Fruit fly (Drosophila melanogaster) whole organism, embryonic: Measurements from ENCODE around the gene AP-1mu.

ENCODE experiments used
- Ada2b ChIP-seq: fragments of 200-800 bp; sonication (Bioruptor generic); IDR thresholded peaks from 2 replicates; pipeline ENCODE4 v1.3.6; 2022; ENCODE audit warnings: missing biosample characterization, missing genetic modification characterization
- B-H1 ChIP-seq: fragments of 200-800 bp; sonication (Bioruptor generic); IDR thresholded peaks from 3 replicates; pipeline ENCODE4 v1.3.6; 2022; ENCODE audit warnings: missing biosample characterization, missing genetic modification characterization
- CG10267 ChIP-seq: fragments of 200-800 bp; sonication (Bioruptor generic); optimal IDR thresholded peaks from 2 replicates; lab custom pipeline; 2018; ENCODE audit warnings: missing biosample characterization, mild to moderate bottlenecking, missing genetic modification characterization, moderate library complexity
- CG10654 ChIP-seq: fragments of 200-800 bp; sonication (Bioruptor generic); optimal IDR thresholded peaks from 2 replicates; lab custom pipeline; 2016; ENCODE audit warnings: missing biosample characterization, missing genetic modification characterization
- CG10979 ChIP-seq: fragments of 200-800 bp; sonication (Bioruptor generic); optimal IDR thresholded peaks from 2 replicates; lab custom pipeline; 2018; ENCODE audit warnings: missing biosample characterization, mild to moderate bottlenecking, missing genetic modification characterization, moderate library complexity
- CG12942 ChIP-seq: fragments of 200-800 bp; sonication (Bioruptor generic); optimal IDR thresholded peaks from 3 replicates; lab custom pipeline; 2016; ENCODE audit warnings: missing biosample characterization, missing genetic modification characterization
- CG13296 ChIP-seq: fragments of 200-800 bp; sonication (Bioruptor generic); optimal IDR thresholded peaks from 3 replicates; lab custom pipeline; 2018; ENCODE audit warnings: missing biosample characterization, mild to moderate bottlenecking, missing genetic modification characterization
- CG14014 ChIP-seq: fragments of 200-800 bp; sonication (Bioruptor generic); IDR thresholded peaks from 2 replicates; pipeline ENCODE4 v1.3.6; 2022; ENCODE audit warnings: missing biosample characterization, missing genetic modification characterization
- CG15011 ChIP-seq: fragments of 200-800 bp; sonication (Bioruptor generic); optimal IDR thresholded peaks from 3 replicates; lab custom pipeline; 2018; ENCODE audit warnings: missing biosample characterization, mild to moderate bottlenecking, missing genetic modification characterization
- CG31365 ChIP-seq: fragments of 200-800 bp; sonication (Bioruptor generic); optimal IDR thresholded peaks from 2 replicates; lab custom pipeline; 2018; ENCODE audit warnings: missing biosample characterization, mild to moderate bottlenecking, missing genetic modification characterization
- CG32767 ChIP-seq: fragments of 200-800 bp; sonication (Bioruptor generic); IDR thresholded peaks from 2 replicates; pipeline ENCODE4 v1.3.6; 2022; ENCODE audit warnings: missing biosample characterization, missing genetic modification characterization
- CG4730 ChIP-seq: fragments of 200-800 bp; sonication (Bioruptor generic); IDR thresholded peaks from 2 replicates; pipeline ENCODE4 v1.3.6; 2022; ENCODE audit warnings: missing biosample characterization, missing genetic modification characterization
- CG5953 ChIP-seq: fragments of 200-800 bp; sonication (Bioruptor generic); IDR thresholded peaks from 2 replicates; pipeline ENCODE4 v1.3.6; 2022; ENCODE audit warnings: missing biosample characterization, missing genetic modification characterization
- CG7839 ChIP-seq: fragments of 200-800 bp; sonication (Bioruptor generic); optimal IDR thresholded peaks from 3 replicates; lab custom pipeline; 2018; ENCODE audit warnings: missing biosample characterization, mild to moderate bottlenecking, missing genetic modification characterization, moderate library complexity
- CG8281 ChIP-seq: fragments of 200-800 bp; sonication (Bioruptor generic); optimal IDR thresholded peaks from 2 replicates; lab custom pipeline; 2018; ENCODE audit warnings: missing biosample characterization, mild to moderate bottlenecking, missing genetic modification characterization, moderate library complexity
- CG8388 ChIP-seq: fragments of 200-800 bp; sonication (Bioruptor generic); optimal IDR thresholded peaks from 2 replicates; lab custom pipeline; 2019; ENCODE audit warnings: missing biosample characterization, mild to moderate bottlenecking, missing genetic modification characterization, moderate library complexity
- CG8478 ChIP-seq: fragments of >200 bp; optimal IDR thresholded peaks from 2 replicates; lab custom pipeline; 2018
- CG9437 ChIP-seq: fragments of 200-800 bp; sonication (Bioruptor generic); optimal IDR thresholded peaks from 2 replicates; lab custom pipeline; 2018; ENCODE audit warnings: missing biosample characterization, mild to moderate bottlenecking, missing genetic modification characterization
- CG9727 ChIP-seq: fragments of 200-800 bp; sonication (Bioruptor generic); optimal IDR thresholded peaks from 3 replicates; lab custom pipeline; 2017; ENCODE audit warnings: missing biosample characterization, mild to moderate bottlenecking, missing genetic modification characterization
- Camta ChIP-seq: fragments of 200-800 bp; sonication (Bioruptor generic); optimal IDR thresholded peaks from 2 replicates; lab custom pipeline; 2016; ENCODE audit warnings: missing biosample characterization, missing genetic modification characterization
- Chrac-16 ChIP-seq: fragments of 200-800 bp; sonication (Bioruptor generic); optimal IDR thresholded peaks from 3 replicates; lab custom pipeline; 2016; ENCODE audit warnings: missing biosample characterization, missing genetic modification characterization
- Dbx ChIP-seq: fragments of 200-800 bp; sonication (Bioruptor generic); IDR thresholded peaks from 3 replicates; pipeline ENCODE4 v1.3.6; 2022; ENCODE audit warnings: missing biosample characterization, missing genetic modification characterization
- Dip2 ChIP-seq: fragments of 200-800 bp; sonication (Bioruptor generic); IDR thresholded peaks from 2 replicates; pipeline ENCODE4 v1.3.6; 2022; ENCODE audit warnings: missing biosample characterization, missing genetic modification characterization
- E2f2 ChIP-seq: fragments of 200-800 bp; sonication (Bioruptor generic); IDR thresholded peaks from 2 replicates; pipeline ENCODE4 v1.3.6; 2022; ENCODE audit warnings: missing biosample characterization, missing genetic modification characterization
- HLH3B ChIP-seq: fragments of 200-800 bp; sonication (Bioruptor generic); IDR thresholded peaks from 2 replicates; pipeline ENCODE4 v1.3.6; 2022; ENCODE audit warnings: missing biosample characterization, missing genetic modification characterization
- Hmx ChIP-seq: fragments of 200-800 bp; sonication (Bioruptor generic); optimal IDR thresholded peaks from 2 replicates; lab custom pipeline; 2016; ENCODE audit warnings: missing biosample characterization, missing genetic modification characterization
- Hr39 ChIP-seq: fragments of >200 bp; optimal IDR thresholded peaks from 2 replicates; lab custom pipeline; 2017
- Hr51 ChIP-seq, 2 experiments: fragments of 200-800 bp; sonication (Bioruptor generic); optimal IDR thresholded peaks; 2 replicates in 1 of 2; 3 replicates in 1 of 2; lab custom pipeline; 2016 to 2018; ENCODE audit warnings: missing biosample characterization in 2 of 2, missing genetic modification characterization in 2 of 2, mild to moderate bottlenecking in 1 of 2, moderate library complexity in 1 of 2
- Mrtf ChIP-seq: fragments of 200-800 bp; sonication (Bioruptor generic); IDR thresholded peaks from 3 replicates; pipeline ENCODE4 v1.3.6; 2022; ENCODE audit warnings: missing biosample characterization, missing genetic modification characterization
- NfI ChIP-seq: fragments of 200-800 bp; sonication (Bioruptor generic); optimal IDR thresholded peaks from 3 replicates; lab custom pipeline; 2018; ENCODE audit warnings: missing biosample characterization, mild to moderate bottlenecking, missing genetic modification characterization, moderate library complexity
- Ravus ChIP-seq: fragments of 200-800 bp; sonication (Bioruptor generic); IDR thresholded peaks from 2 replicates; pipeline ENCODE4 v1.3.6; 2022; ENCODE audit warnings: missing biosample characterization, missing genetic modification characterization
- Taf1 ChIP-seq: fragments of 200-800 bp; sonication (Bioruptor generic); IDR thresholded peaks from 2 replicates; pipeline ENCODE4 v1.3.6; 2022; ENCODE audit warnings: missing biosample characterization, missing genetic modification characterization
- al ChIP-seq: fragments of 200-800 bp; sonication (Bioruptor generic); IDR thresholded peaks from 2 replicates; pipeline ENCODE4 v1.3.6; 2022; ENCODE audit warnings: missing biosample characterization, missing genetic modification characterization
- bsh ChIP-seq, 2 experiments: fragments of 200-800 bp; sonication (Bioruptor generic); optimal IDR thresholded peaks; 2 replicates each; lab custom pipeline; 2017 to 2018; ENCODE audit warnings: mild to moderate bottlenecking in 2 of 2, missing biosample characterization in 2 of 2, missing genetic modification characterization in 2 of 2, moderate library complexity in 1 of 2
- chm ChIP-seq: fragments of 200-800 bp; sonication (Bioruptor generic); IDR thresholded peaks from 2 replicates; pipeline ENCODE4 v1.3.6; 2022; ENCODE audit warnings: missing biosample characterization, missing genetic modification characterization
- cwo ChIP-seq: fragments of 200-800 bp; sonication (Bioruptor generic); optimal IDR thresholded peaks from 3 replicates; lab custom pipeline; 2017; ENCODE audit warnings: missing biosample characterization, missing genetic modification characterization, mild to moderate bottlenecking, moderate library complexity, missing genetic modification reagents
- dpn ChIP-seq, 2 experiments: fragments of 200-800 bp; sonication (Bioruptor generic); optimal IDR thresholded peaks; 3 replicates each; lab custom pipeline; 2016; ENCODE audit warnings: missing biosample characterization in 2 of 2, missing genetic modification characterization in 2 of 2
- en ChIP-seq: fragments of 200-800 bp; sonication (Bioruptor generic); optimal IDR thresholded peaks from 2 replicates; lab custom pipeline; 2016; ENCODE audit warnings: missing biosample characterization, missing genetic modification characterization
- fd64A ChIP-seq: fragments of 200-800 bp; sonication (Bioruptor generic); optimal IDR thresholded peaks from 3 replicates; lab custom pipeline; 2018; ENCODE audit warnings: missing biosample characterization, mild to moderate bottlenecking, missing genetic modification characterization
- gfzf ChIP-seq: fragments of 200-800 bp; sonication (Bioruptor generic); optimal IDR thresholded peaks from 2 replicates; lab custom pipeline; 2016; ENCODE audit warnings: missing biosample characterization, mild to moderate bottlenecking, missing genetic modification characterization, moderate library complexity
- gsb-n ChIP-seq: fragments of 200-800 bp; sonication (Bioruptor generic); optimal IDR thresholded peaks from 3 replicates; lab custom pipeline; 2018; ENCODE audit warnings: missing biosample characterization, mild to moderate bottlenecking, missing genetic modification characterization
- maf-S ChIP-seq: fragments of 200-800 bp; sonication (Bioruptor generic); optimal IDR thresholded peaks from 2 replicates; lab custom pipeline; 2016; ENCODE audit warnings: missing biosample characterization, missing genetic modification characterization
- nerfin-2 ChIP-seq: fragments of 200-800 bp; sonication (Bioruptor generic); IDR thresholded peaks from 2 replicates; pipeline ENCODE4 v1.3.6; 2022; ENCODE audit warnings: missing biosample characterization, missing genetic modification characterization; ENCODE audit not compliant: partially characterized antibody
- sens ChIP-seq: fragments of 200-800 bp; sonication (Bioruptor generic); peaks from one replicate; lab custom pipeline; 2016; ENCODE audit warnings: missing biosample characterization, missing genetic modification characterization
- so ChIP-seq: fragments of 200-800 bp; sonication (Bioruptor generic); IDR thresholded peaks from 3 replicates; pipeline ENCODE4 v1.3.6; 2022; ENCODE audit warnings: missing biosample characterization, missing genetic modification characterization
- vnd ChIP-seq: fragments of 200-800 bp; sonication (Bioruptor generic); IDR thresholded peaks from 3 replicates; pipeline ENCODE4 v1.3.6; 2022; ENCODE audit warnings: missing biosample characterization, missing genetic modification characterization; ENCODE audit not compliant: partially characterized antibody
- yki ChIP-seq: fragments of >200 bp; optimal IDR thresholded peaks from 3 replicates; lab custom pipeline; 2018
- zf30C ChIP-seq: fragments of 200-800 bp; sonication (Bioruptor generic); optimal IDR thresholded peaks from 3 replicates; lab custom pipeline; 2018; ENCODE audit warnings: missing biosample characterization, mild to moderate bottlenecking, missing genetic modification characterization

The AP-1mu gene

DNA sequence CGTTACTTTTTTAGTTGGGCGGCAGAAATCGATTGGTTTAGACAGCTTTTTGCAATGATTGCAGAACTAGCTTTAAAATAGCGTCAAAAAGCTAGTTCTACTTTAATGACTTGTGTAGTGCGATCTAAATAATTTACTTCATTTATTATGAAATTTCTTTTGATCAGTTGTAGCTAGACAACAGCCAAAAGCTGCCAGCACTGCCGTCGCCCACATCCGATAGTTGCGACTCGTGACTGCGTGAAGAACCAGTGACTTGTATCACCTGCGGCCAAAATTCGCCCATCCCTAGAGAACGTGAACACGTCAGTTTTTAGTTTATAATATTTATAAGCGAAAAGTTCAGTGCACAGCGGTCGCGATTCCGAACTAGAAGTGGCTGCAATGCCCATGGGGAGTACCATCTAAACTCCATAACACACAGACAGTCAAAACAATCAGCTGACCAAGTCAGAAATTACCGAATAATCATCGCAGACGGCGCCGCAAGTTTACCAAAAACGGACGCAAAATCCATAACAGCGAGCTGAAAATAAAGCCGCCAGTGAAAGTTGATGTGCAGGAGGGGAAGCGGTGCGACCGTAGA is 27.4 kb upstream of the AP-1mu start, which contains the start of gene P58IPK (continued):
- TF ChIP-seq sens (GFP tag; lab: Kevin White, UChicago) (peak; percentile 91), CG12942 (peak; percentile 47), NfI (GFP tag; lab: Kevin White, UChicago) (peak; percentile 65), HLH3B (GFP tag; lab: Robert Waterston, UW) (peak; percentile 29; the same call in 1 of the 2 replicates), gsb-n (tag; lab: Kevin White, UChicago) (no peak), CG31365 (tag; lab: Kevin White, UChicago) (no peak), fd64A (no peak), CG8388 (GFP tag; lab: Kevin White, UChicago) (peak; percentile 27), CG9727 (GFP tag; lab: Kevin White, UChicago) (peak; percentile 48), Taf1 (peak; percentile 13; the same call in 1 of the 2 replicates), CG8281 (tag; lab: Kevin White, UChicago) (no peak), CG8478 (no peak)

DNA sequence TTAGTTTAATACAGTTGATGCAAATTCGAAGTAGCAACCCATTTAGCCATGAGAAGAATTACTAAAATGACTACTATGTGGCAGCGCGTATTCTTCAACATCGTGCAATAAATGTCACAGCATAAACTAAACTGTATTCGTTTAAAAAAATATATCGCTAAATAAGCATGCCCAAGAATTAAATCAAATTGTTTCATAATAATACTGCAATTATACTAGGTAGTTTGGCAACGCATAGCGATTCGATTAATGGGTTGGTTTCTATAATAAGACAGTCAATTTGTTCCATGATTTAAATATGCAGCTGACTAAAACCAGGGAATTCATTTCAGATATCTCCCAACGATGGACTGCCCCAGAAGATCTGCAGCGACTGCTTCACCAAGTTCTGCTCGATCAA is 23.8 kb upstream of the AP-1mu start, which contains the start of gene CG33654:
Gene CG33654 (minus strand): TSS at position 101 of the 400 bp plus-strand sequence.
- TF ChIP-seq vnd, result no peak
- TF ChIP-seq Dbx (GFP tag; lab: Robert Waterston, UW), result no peak
- TF ChIP-seq al (GFP tag; lab: Robert Waterston, UW), result no peak
- no peak for TF ChIP-seq maf-S
- TF ChIP-seq HLH3B (GFP tag; lab: Robert Waterston, UW), result no peak
- no peak for TF ChIP-seq Ada2b (GFP tag; lab: Robert Waterston, UW)
- no peak for TF ChIP-seq yki (lab: Kevin White, UChicago)
- no peak for TF ChIP-seq CG15011 (GFP tag; lab: Kevin White, UChicago)
- TF ChIP-seq Ravus (GFP tag; lab: Robert Waterston, UW), result no peak
- TF ChIP-seq nerfin-2, result no peak
- no peak for TF ChIP-seq en (GFP tag; lab: Kevin White, UChicago)
- no peak for TF ChIP-seq CG13296 (GFP tag; lab: Kevin White, UChicago)
- TF ChIP-seq CG10267 (tag; lab: Kevin White, UChicago), result no peak
- no peak for TF ChIP-seq CG10654
- no peak for TF ChIP-seq so
- TF ChIP-seq Dip2, result no peak
- TF ChIP-seq, all 482 proteins: peak for 0

DNA sequence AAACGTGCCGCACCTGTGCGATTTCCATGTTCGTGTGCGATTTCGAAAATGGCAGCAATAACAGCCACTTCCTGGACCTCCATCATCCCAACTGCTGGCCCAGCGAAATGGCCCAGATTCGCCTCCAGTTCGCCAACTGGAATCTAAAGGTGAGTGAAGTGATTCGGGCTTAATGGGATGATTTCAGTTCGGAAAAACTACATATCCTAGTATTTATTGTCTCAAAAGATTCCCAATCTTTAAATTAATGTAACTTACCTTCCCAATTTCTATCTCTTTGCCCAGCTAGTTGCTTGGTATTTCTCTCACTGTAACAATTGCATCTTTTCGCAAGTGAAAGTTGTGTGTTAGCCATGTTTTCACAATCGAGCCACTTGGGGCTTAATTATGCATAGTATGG is 22.6 kb upstream of the AP-1mu start:
- TF ChIP-seq CG32767 (GFP tag; lab: Robert Waterston, UW), result no peak

DNA sequence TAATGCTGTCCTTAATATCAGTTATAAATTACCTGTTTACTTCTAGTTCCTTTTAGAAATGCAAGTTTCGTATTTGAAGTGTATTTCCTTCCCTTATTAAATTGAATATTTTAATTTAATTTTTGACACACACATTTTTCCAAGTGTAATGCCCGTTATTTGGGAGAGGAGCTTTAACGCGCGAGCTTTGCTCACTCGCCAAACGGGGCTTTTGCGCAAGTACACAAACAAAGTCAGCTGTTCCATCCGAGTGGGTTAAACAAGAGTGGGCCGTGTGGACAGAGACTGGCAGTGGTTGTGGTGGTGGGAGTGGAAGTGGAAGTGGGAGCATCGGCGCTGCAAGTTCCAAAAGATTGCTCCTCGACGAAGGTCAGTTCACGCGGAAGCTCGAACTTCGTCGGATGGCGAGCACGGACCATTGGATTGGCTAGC is 21.8 kb upstream of the AP-1mu start, which contains the start of gene CG8301:
Gene CG8301 (plus strand): TSS at position 218 of the 432 bp plus-strand sequence.
- TF ChIP-seq Camta (GFP tag; lab: Kevin White, UChicago), result peak; percentile 14
- TF ChIP-seq chm (GFP tag; lab: Robert Waterston, UW), result peak; percentile 52; the same call in 1 of the 2 replicates
- TF ChIP-seq CG5953 (GFP tag; lab: Robert Waterston, UW), result no peak
- TF ChIP-seq Mrtf (GFP tag; lab: Robert Waterston, UW), result no peak
- no peak for TF ChIP-seq Hr39 (lab: Kevin White, UChicago)
- no peak for TF ChIP-seq gfzf (GFP tag; lab: Kevin White, UChicago)
- no peak for TF ChIP-seq CG4730 (GFP tag; lab: Robert Waterston, UW)
- TF ChIP-seq CG7839 (tag; lab: Kevin White, UChicago), result peak; percentile 45
- TF ChIP-seq bsh (GFP tag; optimal IDR thresholded peaks at IDR 0.05; lab: Kevin White, UChicago), result peak in 1 of 2 experiments; percentile 15
- TF ChIP-seq CG10979, result peak; percentile 9
- 0 out of 3 replicates have a peak, but pooled peaks have one; percentile 14 for TF ChIP-seq B-H1
- peak; percentile 17 for TF ChIP-seq cwo (GFP tag; lab: Kevin White, UChicago)
- no peak for TF ChIP-seq Chrac-16 (GFP tag; lab: Kevin White, UChicago)
- TF ChIP-seq HLH3B (GFP tag; lab: Robert Waterston, UW), result 0 out of 2 replicates have a peak, but pooled peaks have one; percentile 4
- no peak for TF ChIP-seq Hmx (GFP tag; lab: Kevin White, UChicago)
- peak in 1 of 2 experiments; percentile 62 for TF ChIP-seq Hr51 (GFP tag; optimal IDR thresholded peaks at IDR 0.05; lab: Kevin White, UChicago)
- TF ChIP-seq E2f2 (GFP tag; lab: Robert Waterston, UW), result peak; percentile 28; the same call in 1 of the 2 replicates
- peak; percentile 20 for TF ChIP-seq CG9437 (GFP tag; lab: Kevin White, UChicago)
- peak; percentile 38; the same call in 1 of the 2 replicates for TF ChIP-seq CG14014 (GFP tag; lab: Robert Waterston, UW)
- peak in 1 of 2 experiments; percentile 30 for TF ChIP-seq dpn (GFP tag; optimal IDR thresholded peaks at IDR 0.05; lab: Kevin White, UChicago)
- TF ChIP-seq zf30C, result peak; percentile 70
